Worm (Caenorhabditis elegans) whole organism, L4/young adult: ENCODE data around the gene F28H7.8.

ENCODE experiments used
- W03F9.2 ChIP-seq: fragments of 150-350 bp; optimal IDR thresholded peaks from 2 replicates; lab custom pipeline; 2014; ENCODE audit warnings: missing biosample characterization, missing genetic modification characterization
- dao-5 ChIP-seq: sonication (generic microtip); optimal IDR thresholded peaks from 2 replicates; lab custom pipeline; 2016; ENCODE audit warnings: missing genotype, missing genetic modification characterization, moderate library complexity, missing compliant biosample characterization
- him-1 ChIP-seq: sonication (generic microtip); optimal IDR thresholded peaks from 2 replicates; lab custom pipeline; 2016; ENCODE audit warnings: missing genotype, missing genetic modification reagents, missing genetic modification characterization, missing compliant biosample characterization

- TF ChIP-seq W03F9.2 (tag; lab: Kevin White, UChicago) (no peak), dao-5 (tag; lab: Kevin White, UChicago) (no peak), him-1 (no peak)
These were observed 25.3 kb downstream of the F28H7.8 start, which contains the start of gene D1054.8 for ce11 chrV:10784011-10784410.
